Worm (Caenorhabditis elegans) whole organism, midembryonic: ENCODE results near the gene Y25C1A.7.

Source experiments
- klf-2 ChIP-seq: fragments of 200-800 bp; sonication (Bioruptor generic); conservative IDR thresholded peaks from 2 replicates; pipeline ENCODE4 v1.3.6; 2022; ENCODE audit warnings: missing genetic modification reagents, missing genetic modification characterization, missing compliant biosample characterization
- ref-1 ChIP-seq: fragments of 200-800 bp; sonication (Bioruptor generic); conservative IDR thresholded peaks from 2 replicates; pipeline ENCODE4 v1.3.6; 2022; ENCODE audit warnings: missing genetic modification reagents, missing genetic modification characterization, missing compliant biosample characterization
- tab-1 ChIP-seq: fragments of 200-800 bp; sonication (Bioruptor generic); IDR thresholded peaks from 2 replicates; pipeline ENCODE4 v1.3.6; 2022; ENCODE audit warnings: missing genetic modification characterization, missing compliant biosample characterization
- ztf-29 ChIP-seq: fragments of 200-800 bp; sonication (Bioruptor generic); IDR thresholded peaks from 2 replicates; pipeline ENCODE4 v1.3.6; 2022; ENCODE audit warnings: missing genetic modification reagents, missing genetic modification characterization, missing compliant biosample characterization

DNA sequence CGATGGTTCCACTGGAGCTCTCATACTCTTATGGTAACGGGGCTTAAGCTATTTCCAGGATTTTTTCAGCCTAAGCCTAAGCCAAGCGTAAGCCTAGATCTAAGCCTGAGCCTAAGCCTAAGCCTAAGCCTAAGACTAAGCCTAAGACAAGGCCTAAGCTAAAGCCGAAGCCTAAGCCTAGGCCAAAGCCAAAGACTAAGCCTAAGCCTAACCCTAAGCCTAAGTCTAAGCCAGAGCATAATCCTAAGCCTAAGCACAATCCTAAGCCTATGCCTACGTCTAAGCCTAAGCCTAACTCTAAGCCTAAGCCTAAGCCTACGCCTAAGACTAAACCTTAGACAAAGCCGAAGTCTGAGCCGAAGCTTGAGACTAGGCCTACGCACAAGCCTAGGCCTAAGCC lies 21.9 kb downstream of the Y25C1A.7 start:
- TF ChIP-seq klf-2 (GFP tag; lab: Robert Waterston, UW): no peak
- TF ChIP-seq ref-1 (GFP tag; lab: Robert Waterston, UW): no peak
- no peak for TF ChIP-seq ztf-29
- TF ChIP-seq tab-1 (GFP tag; lab: Robert Waterston, UW): no peak
